Fruit fly (Drosophila melanogaster) whole organism, pupa: ENCODE results near the gene Hsc20.

Experiments used
- CG10348 ChIP-seq: fragments of 200-800 bp; sonication (Bioruptor generic); IDR thresholded peaks from 2 replicates; pipeline ENCODE4 v1.3.6; 2022; ENCODE audit warnings: missing biosample characterization, missing genetic modification characterization
- CG13204 ChIP-seq: fragments of 200-800 bp; sonication (Bioruptor generic); optimal IDR thresholded peaks from 2 replicates; lab custom pipeline; 2018; ENCODE audit warnings: missing biosample characterization, mild to moderate bottlenecking, missing genetic modification characterization, moderate library complexity
- CG14655 ChIP-seq: fragments of 200-800 bp; sonication (Bioruptor generic); optimal IDR thresholded peaks from 3 replicates; lab custom pipeline; 2017; ENCODE audit warnings: mild to moderate bottlenecking, missing biosample characterization, missing genetic modification reagents, missing genetic modification characterization
- CG4496 ChIP-seq: fragments of 200-800 bp; sonication (Bioruptor generic); IDR thresholded peaks from 3 replicates; pipeline ENCODE4 v1.3.6; 2022; ENCODE audit warnings: missing biosample characterization, missing genetic modification characterization
- CG8159 ChIP-seq: fragments of 200-800 bp; sonication (Bioruptor generic); optimal IDR thresholded peaks from 3 replicates; lab custom pipeline; 2018; ENCODE audit warnings: missing biosample characterization, mild to moderate bottlenecking, missing genetic modification characterization, moderate library complexity
- CG9948 ChIP-seq: fragments of 200-800 bp; sonication (Bioruptor generic); optimal IDR thresholded peaks from 2 replicates; lab custom pipeline; 2018; ENCODE audit warnings: missing biosample characterization, mild to moderate bottlenecking, missing genetic modification characterization, moderate library complexity
- EcR ChIP-seq: fragments of 200-800 bp; sonication (Bioruptor generic); optimal IDR thresholded peaks from 3 replicates; lab custom pipeline; 2019; ENCODE audit warnings: missing biosample characterization, missing genetic modification characterization, mild to moderate bottlenecking, moderate library complexity, missing genetic modification reagents
- Pif1B ChIP-seq: fragments of 200-800 bp; sonication (Bioruptor generic); optimal IDR thresholded peaks from 3 replicates; lab custom pipeline; 2016; ENCODE audit warnings: missing biosample characterization, missing genetic modification characterization
- Snoo ChIP-seq: fragments of 200-800 bp; sonication (Bioruptor generic); optimal IDR thresholded peaks from 3 replicates; lab custom pipeline; 2017; ENCODE audit warnings: missing biosample characterization, mild to moderate bottlenecking, missing genetic modification characterization, inconsistent platforms
- gl ChIP-seq: fragments of 200-800 bp; sonication (Bioruptor generic); optimal IDR thresholded peaks from 2 replicates; lab custom pipeline; 2018; ENCODE audit warnings: missing biosample characterization, mild to moderate bottlenecking, missing genetic modification characterization
- rn ChIP-seq: fragments of 200-800 bp; sonication (Bioruptor generic); IDR thresholded peaks from 2 replicates; pipeline ENCODE4 v1.3.6; 2022; ENCODE audit warnings: missing biosample characterization, missing genetic modification characterization

DNA sequence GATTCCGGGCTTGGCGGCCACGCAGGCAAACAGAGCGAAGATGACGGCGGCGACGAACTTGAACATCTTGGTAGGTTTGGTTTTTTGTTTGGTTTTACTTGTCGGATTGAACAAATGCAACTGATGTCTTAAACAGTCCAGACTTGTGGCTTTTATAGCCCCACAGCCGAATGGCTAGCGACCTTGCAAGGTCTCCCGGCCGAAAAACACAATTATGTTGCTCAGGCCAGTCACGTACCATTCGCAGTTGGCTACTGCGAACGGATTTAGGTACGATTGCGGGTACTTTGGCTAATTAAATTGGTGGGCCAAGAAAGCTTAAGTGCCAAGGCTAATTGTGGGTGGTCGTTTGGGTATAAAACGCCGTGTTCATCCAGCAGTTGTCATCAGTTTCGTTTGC, 32.1 kb downstream of the Hsc20 start, which contains the start of the genes CG13051 and CG13069:
- TF ChIP-seq CG10348 (no peak), Pif1B (GFP tag; lab: Kevin White, UChicago) (no peak), gl (tag; lab: Kevin White, UChicago) (no peak), CG13204 (GFP tag; lab: Kevin White, UChicago) (no peak), CG9948 (tag; lab: Kevin White, UChicago) (no peak), rn (GFP tag; lab: Robert Waterston, UW) (no peak), CG14655 (GFP tag; lab: Kevin White, UChicago) (no peak), CG4496 (GFP tag; lab: Robert Waterston, UW) (no peak), Snoo (tag; lab: Kevin White, UChicago) (no peak), CG8159 (no peak), EcR (GFP tag; lab: Kevin White, UChicago) (no peak)
